Worm (Caenorhabditis elegans) whole organism, late embryonic: ENCODE data around the gene T16G12.8.

Experiments used
- dmd-4 ChIP-seq: sonication (generic microtip); optimal IDR thresholded peaks from 2 replicates; lab custom pipeline; 2016; ENCODE audit warnings: borderline replicate concordance, missing genetic modification characterization, missing compliant biosample characterization
- dve-1 ChIP-seq: sonication (generic microtip); optimal IDR thresholded peaks from 2 replicates; lab custom pipeline; 2017; ENCODE audit warnings: antibody characterized with exemption, mild to moderate bottlenecking, missing genetic modification characterization, missing compliant biosample characterization
- hlh-30 ChIP-seq: sonication (generic microtip); optimal IDR thresholded peaks from 2 replicates; lab custom pipeline; 2017; ENCODE audit warnings: antibody characterized with exemption, missing genetic modification characterization, missing compliant biosample characterization; ENCODE audit not compliant: insufficient read depth
- nfya-1 ChIP-seq: sonication (generic microtip); optimal IDR thresholded peaks from 2 replicates; lab custom pipeline; 2017; ENCODE audit warnings: missing genetic modification characterization, mild to moderate bottlenecking, missing compliant biosample characterization, antibody characterized with exemption, moderate library complexity
- pat-9 ChIP-seq: fragments of 200-800 bp; sonication (Bioruptor generic); optimal IDR thresholded peaks from 2 replicates; lab custom pipeline; 2018; ENCODE audit warnings: mild to moderate bottlenecking, missing genetic modification characterization, moderate library complexity, missing compliant biosample characterization
- pha-2 ChIP-seq: sonication (generic microtip); optimal IDR thresholded peaks from 2 replicates; lab custom pipeline; 2017; ENCODE audit warnings: mild to moderate bottlenecking, missing genetic modification characterization, missing compliant biosample characterization
- pha-4 ChIP-seq: fragments of 150-350 bp; optimal IDR thresholded peaks from 2 replicates; lab custom pipeline; 2018; ENCODE audit warnings: missing biosample characterization, missing genetic modification reagents, missing genetic modification characterization
- sox-4 ChIP-seq: sonication (generic microtip); optimal IDR thresholded peaks from 2 replicates; lab custom pipeline; 2017; ENCODE audit warnings: mild to moderate bottlenecking, missing genetic modification characterization, inconsistent platforms, missing compliant biosample characterization
- tbx-2 ChIP-seq: sonication (generic microtip); optimal IDR thresholded peaks from 2 replicates; lab custom pipeline; 2016; ENCODE audit warnings: missing genetic modification characterization, missing compliant biosample characterization
- unc-55 ChIP-seq: sonication (generic microtip); optimal IDR thresholded peaks from 2 replicates; lab custom pipeline; 2017; ENCODE audit warnings: missing biosample characterization, missing genetic modification reagents, missing genetic modification characterization

DNA sequence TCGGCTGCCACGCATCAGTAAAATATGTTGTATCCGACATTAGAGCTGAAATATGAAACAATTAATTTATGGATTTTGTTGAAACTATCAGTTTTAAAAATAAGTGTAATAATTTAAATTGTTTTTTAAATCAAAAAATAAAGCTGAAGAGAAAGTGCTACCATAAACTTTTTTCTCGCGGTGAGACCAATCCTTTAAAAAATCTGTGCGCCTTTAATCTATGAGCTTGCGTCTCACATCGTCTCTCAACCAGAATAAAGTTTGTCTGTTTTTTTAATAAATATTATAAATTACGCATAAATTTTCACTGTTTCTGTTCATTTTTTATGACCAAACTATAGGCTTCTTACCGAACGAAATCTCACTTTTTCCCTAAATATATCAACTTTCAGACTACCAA, 24.1 kb downstream of the T16G12.8 start, which contains the start of gene T16H12.3:
- TF ChIP-seq tbx-2 (no peak), sox-4 (tag; lab: Kevin White, UChicago) (no peak), pha-4 (tag; lab: Kevin White, UChicago) (no peak), nfya-1 (tag; lab: Kevin White, UChicago) (no peak), dmd-4 (tag; lab: Kevin White, UChicago) (no peak), pha-2 (no peak), pat-9 (tag; lab: Kevin White, UChicago) (no peak), dve-1 (no peak), unc-55 (no peak), hlh-30 (tag; lab: Kevin White, UChicago) (no peak)
